Worm (Caenorhabditis elegans): ENCODE data around the gene Y41C4A.12.

- TF ChIP-seq F37B4.10 (GFP tag; IDR thresholded peaks at IDR 0.05) (no peak), K12H6.12 (tag; optimal IDR thresholded peaks at IDR 0.05) (no peak), Y67H2A.10 (GFP tag; conservative IDR thresholded peaks at IDR 0.05) (no peak), efl-1 (GFP tag; optimal IDR thresholded peaks at IDR 0.05) (no peak)
Observed at ce11 chrIII:11757892-11758291, 31.4 kb upstream of the Y41C4A.12 start.

Measured in whole organism, young adult.